Worm (Caenorhabditis elegans) whole organism, midembryonic: ENCODE data around the gene nhr-267.

Experiments used
- cog-1 ChIP-seq: sonication (generic microtip); optimal IDR thresholded peaks from 2 replicates; lab custom pipeline; 2016; ENCODE audit warnings: missing genetic modification characterization, missing compliant biosample characterization
- flt-1 ChIP-seq: fragments of 200-800 bp; sonication (Bioruptor generic); IDR thresholded peaks from 2 replicates; pipeline ENCODE4 v1.3.6; 2022; ENCODE audit warnings: missing genetic modification characterization, missing compliant biosample characterization
- ref-1 ChIP-seq: fragments of 200-800 bp; sonication (Bioruptor generic); conservative IDR thresholded peaks from 2 replicates; pipeline ENCODE4 v1.3.6; 2022; ENCODE audit warnings: missing genetic modification reagents, missing genetic modification characterization, missing compliant biosample characterization

ce11 chrIV:9321039-9321851, 35.0 kb upstream of the nhr-267 start, which contains the start of the genes F49C12.12 and vha-17:
- no peak for TF ChIP-seq flt-1
- TF ChIP-seq ref-1: no peak
- TF ChIP-seq cog-1 (tag; lab: Kevin White, UChicago): no peak
